Worm (Caenorhabditis elegans) whole organism, mixed stage, embryonic: ENCODE results near the gene Y17G7B.18.

ENCODE experiments used
- ceh-39 ChIP-seq: fragments of 150-350 bp; optimal IDR thresholded peaks from 2 replicates; lab custom pipeline; 2014; ENCODE audit warnings: missing biosample characterization, missing genetic modification characterization
- ceh-83 ChIP-seq: fragments of 200-800 bp; sonication (Bioruptor generic); optimal IDR thresholded peaks from 2 replicates; lab custom pipeline; 2018; ENCODE audit warnings: mild to moderate bottlenecking, missing genetic modification characterization, missing compliant biosample characterization
- elt-3 ChIP-seq: fragments of 150-350 bp; optimal IDR thresholded peaks from 2 replicates; lab custom pipeline; 2014; ENCODE audit warnings: missing biosample characterization, missing genetic modification characterization
- lsy-2 ChIP-seq: fragments of 150-350 bp; optimal IDR thresholded peaks from 2 replicates; lab custom pipeline; 2014; ENCODE audit warnings: missing biosample characterization, missing genetic modification characterization
- nhr-12 ChIP-seq: fragments of 150-350 bp; optimal IDR thresholded peaks from 2 replicates; lab custom pipeline; 2014; ENCODE audit warnings: missing biosample characterization, missing genetic modification characterization
- nhr-76 ChIP-seq: sonication (generic microtip); optimal IDR thresholded peaks from 2 replicates; lab custom pipeline; 2017; ENCODE audit warnings: missing biosample characterization, missing genetic modification characterization
- sem-2 ChIP-seq: fragments of 200-800 bp; sonication (Bioruptor generic); optimal IDR thresholded peaks from 2 replicates; lab custom pipeline; 2018; ENCODE audit warnings: mild to moderate bottlenecking, missing genetic modification characterization, missing compliant biosample characterization
- ztf-11 ChIP-seq: fragments of 150-350 bp; optimal IDR thresholded peaks from 2 replicates; lab custom pipeline; 2014; ENCODE audit warnings: missing biosample characterization, missing genetic modification characterization

DNA sequence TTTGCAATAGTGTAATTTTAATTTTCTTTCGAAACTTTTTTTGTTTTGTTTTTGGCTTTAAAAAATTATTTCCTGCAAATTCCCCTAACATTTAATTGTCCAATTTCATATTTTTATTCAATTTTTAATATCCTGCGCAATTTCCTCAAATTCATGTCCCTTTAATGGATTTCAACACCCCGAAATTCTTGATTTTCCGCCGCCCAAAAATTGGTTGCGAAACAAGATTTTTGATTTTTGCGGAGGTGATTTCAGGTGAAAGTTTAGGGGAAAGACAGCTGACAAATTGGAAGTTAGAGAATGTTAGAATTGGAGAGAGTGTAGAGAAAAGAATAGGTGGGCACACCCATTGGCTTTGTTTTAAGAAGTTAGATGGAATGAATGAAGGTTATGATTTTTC, 12.6 kb downstream of the Y17G7B.18 start:
- TF ChIP-seq ceh-39 (tag; lab: Kevin White, UChicago) (no peak), nhr-12 (tag; lab: Kevin White, UChicago) (no peak), sem-2 (no peak), elt-3 (tag; lab: Kevin White, UChicago) (no peak), ceh-83 (GFP tag; lab: Kevin White, UChicago) (no peak), ztf-11 (tag; lab: Kevin White, UChicago) (no peak), lsy-2 (tag; lab: Kevin White, UChicago) (no peak), nhr-76 (tag; lab: Kevin White, UChicago) (no peak)
